Worm (Caenorhabditis elegans): Measurements from ENCODE around the gene M03E7.2.

The M03E7.2 gene

ce11 chrV:5610186-5610585 lies 7.2 kb upstream of the M03E7.2 start:
- TF ChIP-seq efl-3 (GFP tag; optimal IDR thresholded peaks at IDR 0.05) (no peak), ztf-4 (tag; optimal IDR thresholded peaks at IDR 0.05) (no peak), lin-15B (tag; optimal IDR thresholded peaks at IDR 0.05) (no peak), dpl-1 (GFP tag; optimal IDR thresholded peaks at IDR 0.05) (no peak), pax-3 (tag; optimal IDR thresholded peaks at IDR 0.05) (no peak), pqm-1 (tag; optimal IDR thresholded peaks at IDR 0.05) (no peak), mab-9 (GFP tag; IDR thresholded peaks at IDR 0.05) (no peak), vab-15 (tag; optimal IDR thresholded peaks at IDR 0.05) (no peak), nhr-71 (tag; optimal IDR thresholded peaks at IDR 0.05) (no peak), zip-4 (GFP tag; optimal IDR thresholded peaks at IDR 0.05) (no peak), fkh-4 (tag; optimal IDR thresholded peaks at IDR 0.05; ENCODE audit: borderline replicate concordance) (no peak), ets-5 (GFP tag; IDR thresholded peaks at IDR 0.05) (no peak)

DNA sequence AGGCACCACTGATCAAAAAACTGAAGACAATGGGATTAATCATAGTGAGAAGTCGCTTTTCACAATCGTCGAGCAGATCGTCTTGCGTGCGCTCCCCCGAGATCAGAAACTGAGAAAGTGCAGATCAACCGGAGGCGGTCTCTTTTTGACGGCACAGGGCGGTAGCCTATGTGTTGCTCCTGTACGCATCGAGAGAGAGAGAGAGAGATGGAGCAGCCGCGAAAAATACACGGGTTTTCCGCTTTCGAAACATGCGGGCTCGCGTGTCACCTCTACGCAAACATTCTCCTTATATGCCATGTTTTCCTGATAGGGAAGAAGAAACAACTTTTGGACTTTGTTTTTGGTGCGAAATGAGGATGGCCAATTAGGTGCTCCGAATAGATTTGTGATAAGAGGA lies 4.3 kb upstream of the M03E7.2 start, which contains the start of gene lrpc-1:
lrpc-1 (minus strand) TSS at position 101 of the 400 bp plus-strand sequence.
- no peak for TF ChIP-seq nhr-71 (tag; optimal IDR thresholded peaks at IDR 0.05)
- TF ChIP-seq pqm-1 (tag; optimal IDR thresholded peaks at IDR 0.05): no peak
- no peak for TF ChIP-seq nhr-84 (tag; optimal IDR thresholded peaks at IDR 0.05)
- TF ChIP-seq Y116A8C.19 (tag; optimal IDR thresholded peaks at IDR 0.05; ENCODE audit: borderline replicate concordance): no peak
- TF ChIP-seq lin-13 (GFP tag; optimal IDR thresholded peaks at IDR 0.05): no peak
- TF ChIP-seq nhr-237 (tag; optimal IDR thresholded peaks at IDR 0.05): no peak
- TF ChIP-seq ces-1 (GFP tag; optimal IDR thresholded peaks at IDR 0.05): no peak
- no peak for TF ChIP-seq dpl-1 (GFP tag; optimal IDR thresholded peaks at IDR 0.05)
- no peak for TF ChIP-seq F16B12.6 (tag; optimal IDR thresholded peaks at IDR 0.05)
- TF ChIP-seq fos-1 (tag; optimal IDR thresholded peaks at IDR 0.05): no peak
- TF ChIP-seq ama-1 (optimal IDR thresholded peaks at IDR 0.05): no peak
- no peak for TF ChIP-seq ztf-11 (tag; optimal IDR thresholded peaks at IDR 0.05)
- TF ChIP-seq isw-1 (GFP tag; IDR thresholded peaks at IDR 0.05): no peak
- TF ChIP-seq sup-37 (GFP tag; optimal IDR thresholded peaks at IDR 0.05): no peak
- TF ChIP-seq ceh-90 (tag; optimal IDR thresholded peaks at IDR 0.05): no peak
- no peak for TF ChIP-seq nhr-12 (tag; optimal IDR thresholded peaks at IDR 0.05)

ce11 chrV:5614724-5615123 lies 2.7 kb upstream of the M03E7.2 start, which contains the start of gene M03E7.3:
Gene M03E7.3 (plus strand): TSS chrV:5615024.
- no peak for TF ChIP-seq snu-23 (GFP tag; optimal IDR thresholded peaks at IDR 0.05)
- TF ChIP-seq nhr-84 (tag; optimal IDR thresholded peaks at IDR 0.05): no peak
- TF ChIP-seq efl-3 (GFP tag; optimal IDR thresholded peaks at IDR 0.05): no peak
- TF ChIP-seq ceh-90 (tag; optimal IDR thresholded peaks at IDR 0.05): no peak
- TF ChIP-seq lin-13 (GFP tag; optimal IDR thresholded peaks at IDR 0.05): no peak
- TF ChIP-seq isw-1 (GFP tag; IDR thresholded peaks at IDR 0.05): no peak
- TF ChIP-seq ceh-82 (tag; optimal IDR thresholded peaks at IDR 0.05): no peak
- TF ChIP-seq hlh-17 (GFP tag; optimal IDR thresholded peaks at IDR 0.05; ENCODE audit: borderline replicate concordance): no peak
- TF ChIP-seq nhr-20 (tag; optimal IDR thresholded peaks at IDR 0.05): no peak
- TF ChIP-seq pag-3 (tag; optimal IDR thresholded peaks at IDR 0.05; ENCODE audit: borderline replicate concordance, insufficient read depth): no peak
- no peak for TF ChIP-seq nhr-11 (tag; optimal IDR thresholded peaks at IDR 0.05)
- TF ChIP-seq nhr-28 (tag; optimal IDR thresholded peaks at IDR 0.05): no peak
- TF ChIP-seq jun-1 (tag; optimal IDR thresholded peaks at IDR 0.05): no peak
- no peak for TF ChIP-seq ama-1 (optimal IDR thresholded peaks at IDR 0.05)
- TF ChIP-seq vab-15 (tag; optimal IDR thresholded peaks at IDR 0.05): no peak
- no peak for TF ChIP-seq ceh-63 (GFP tag; optimal IDR thresholded peaks at IDR 0.05)
- no peak for TF ChIP-seq nhr-19 (GFP tag; conservative IDR thresholded peaks at IDR 0.05)
- TF ChIP-seq egl-27 (tag; optimal IDR thresholded peaks at IDR 0.05): no peak

DNA sequence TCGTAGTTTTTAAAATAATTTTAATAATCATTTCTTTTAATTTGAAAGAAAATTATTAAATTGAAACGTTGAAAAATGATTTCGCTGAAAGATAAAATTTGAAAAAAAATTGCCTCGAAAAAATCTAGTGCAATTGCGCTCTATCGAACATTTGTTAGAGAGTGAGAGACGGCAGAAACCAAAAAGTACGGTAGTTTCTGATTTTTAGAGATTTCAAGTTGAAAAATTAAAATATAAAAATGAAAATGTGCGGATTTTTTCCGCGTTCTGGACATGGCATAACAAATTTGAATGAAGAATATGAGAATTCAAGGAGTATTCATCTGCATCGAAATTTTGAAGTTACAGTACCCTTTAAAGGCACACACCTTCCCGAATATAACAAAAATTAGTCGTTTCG lies 2.0 kb downstream of the M03E7.2 start:
- TF ChIP-seq mab-9 (GFP tag; IDR thresholded peaks at IDR 0.05) (no peak), lin-35 (GFP tag; optimal IDR thresholded peaks at IDR 0.05) (peak in 1 of 2 experiments; percentile 53), mep-1 (tag; optimal IDR thresholded peaks at IDR 0.05) (peak; percentile 23), aly-2 (tag; optimal IDR thresholded peaks at IDR 0.05) (no peak), lsy-2 (tag; optimal IDR thresholded peaks at IDR 0.05) (peak in 1 of 2 experiments; percentile 79), dpl-1 (GFP tag; optimal IDR thresholded peaks at IDR 0.05) (peak in 1 of 3 experiments; percentile 61), efl-1 (optimal IDR thresholded peaks at IDR 0.05) (peak; percentile 25 to 45), efl-1 (GFP tag; optimal IDR thresholded peaks at IDR 0.05 in 1 of 2) (peak; percentile 30 to 69)
